Fruit fly (Drosophila melanogaster) whole organism, embryonic: ENCODE measurements around the gene alpha-Est3.

ENCODE experiments used
- Bdp1 ChIP-seq: fragments of 200-800 bp; sonication (Bioruptor generic); optimal IDR thresholded peaks from 3 replicates; lab custom pipeline; 2016; ENCODE audit warnings: missing biosample characterization, missing genetic modification characterization
- C15 ChIP-seq: fragments of 200-800 bp; sonication (Bioruptor generic); IDR thresholded peaks from 3 replicates; pipeline ENCODE4 v1.3.6; 2022; ENCODE audit warnings: missing biosample characterization, missing genetic modification characterization
- CG12155 ChIP-seq: fragments of 200-800 bp; sonication (Bioruptor generic); optimal IDR thresholded peaks from 3 replicates; lab custom pipeline; 2016; ENCODE audit warnings: missing biosample characterization, missing genetic modification characterization
- CG12236 ChIP-seq: fragments of 200-800 bp; sonication (Bioruptor generic); optimal IDR thresholded peaks from 2 replicates; lab custom pipeline; 2016; ENCODE audit warnings: missing biosample characterization, missing genetic modification characterization
- CG13894 ChIP-seq: fragments of 200-800 bp; sonication (Bioruptor generic); optimal IDR thresholded peaks from 3 replicates; lab custom pipeline; 2018; ENCODE audit warnings: missing biosample characterization, mild to moderate bottlenecking, missing genetic modification characterization, moderate library complexity
- CG14014 ChIP-seq: fragments of 200-800 bp; sonication (Bioruptor generic); IDR thresholded peaks from 2 replicates; pipeline ENCODE4 v1.3.6; 2022; ENCODE audit warnings: missing biosample characterization, missing genetic modification characterization
- CG14667 ChIP-seq: fragments of 200-800 bp; sonication (Bioruptor generic); IDR thresholded peaks from 2 replicates; pipeline ENCODE4 v1.3.6; 2022; ENCODE audit warnings: missing biosample characterization, missing genetic modification characterization
- CG15011 ChIP-seq: fragments of 200-800 bp; sonication (Bioruptor generic); optimal IDR thresholded peaks from 3 replicates; lab custom pipeline; 2018; ENCODE audit warnings: missing biosample characterization, mild to moderate bottlenecking, missing genetic modification characterization
- CG15514 ChIP-seq: fragments of 200-800 bp; sonication (Bioruptor generic); optimal IDR thresholded peaks from 3 replicates; lab custom pipeline; 2017; ENCODE audit warnings: missing biosample characterization, missing genetic modification characterization, mild to moderate bottlenecking, moderate library complexity, missing genetic modification reagents
- CG18599 ChIP-seq: fragments of 200-800 bp; sonication (Bioruptor generic); optimal IDR thresholded peaks from 3 replicates; lab custom pipeline; 2017; ENCODE audit warnings: missing biosample characterization, missing genetic modification characterization, mild to moderate bottlenecking, moderate library complexity, missing genetic modification reagents
- CG3065 ChIP-seq: fragments of 200-800 bp; sonication (Bioruptor generic); optimal IDR thresholded peaks from 2 replicates; lab custom pipeline; 2016; ENCODE audit warnings: missing biosample characterization, missing genetic modification characterization
- CG31224 ChIP-seq: fragments of 200-800 bp; sonication (Bioruptor generic); IDR thresholded peaks from 2 replicates; pipeline ENCODE4 v1.3.6; 2022; ENCODE audit warnings: missing biosample characterization, missing genetic modification characterization
- CG31365 ChIP-seq: fragments of 200-800 bp; sonication (Bioruptor generic); optimal IDR thresholded peaks from 2 replicates; lab custom pipeline; 2018; ENCODE audit warnings: missing biosample characterization, mild to moderate bottlenecking, missing genetic modification characterization
- CG31441 ChIP-seq: fragments of 200-800 bp; sonication (Bioruptor generic); IDR thresholded peaks from 2 replicates; pipeline ENCODE4 v1.3.6; 2022; ENCODE audit warnings: missing biosample characterization, missing genetic modification characterization
- CG3281 ChIP-seq: fragments of 200-800 bp; sonication (Bioruptor generic); optimal IDR thresholded peaks from 3 replicates; lab custom pipeline; 2017; ENCODE audit warnings: missing biosample characterization, mild to moderate bottlenecking, missing genetic modification characterization
- CG4820 ChIP-seq: fragments of 200-800 bp; sonication (Bioruptor generic); optimal IDR thresholded peaks from 3 replicates; lab custom pipeline; 2016; ENCODE audit warnings: missing biosample characterization, missing genetic modification characterization
- CG5180 ChIP-seq: fragments of 200-800 bp; sonication (Bioruptor generic); optimal IDR thresholded peaks from 3 replicates; lab custom pipeline; 2017; ENCODE audit warnings: missing biosample characterization, missing genetic modification characterization, mild to moderate bottlenecking, moderate library complexity, missing genetic modification reagents
- D ChIP-seq, 2 experiments: fragments of 200-800 bp in 1 of 2; fragments of >200 bp in 1 of 2; sonication (Bioruptor generic) in 1 of 2; optimal IDR thresholded peaks; 2 replicates in 1 of 2; 3 replicates in 1 of 2; lab custom pipeline; 2017; ENCODE audit warnings: mild to moderate bottlenecking in 1 of 2, missing biosample characterization in 1 of 2, missing genetic modification characterization in 1 of 2, missing genetic modification reagents in 1 of 2
- E2f2 ChIP-seq: fragments of 200-800 bp; sonication (Bioruptor generic); IDR thresholded peaks from 2 replicates; pipeline ENCODE4 v1.3.6; 2022; ENCODE audit warnings: missing biosample characterization, missing genetic modification characterization
- ERR ChIP-seq: fragments of 200-800 bp; sonication (Bioruptor generic); optimal IDR thresholded peaks from 2 replicates; lab custom pipeline; 2016; ENCODE audit warnings: missing biosample characterization, missing genetic modification characterization
- H15 ChIP-seq: fragments of 200-800 bp; sonication (Bioruptor generic); IDR thresholded peaks from 3 replicates; pipeline ENCODE4 v1.3.6; 2022; ENCODE audit warnings: missing biosample characterization, missing genetic modification characterization
- HLH54F ChIP-seq: fragments of 200-800 bp; sonication (Bioruptor generic); optimal IDR thresholded peaks from 3 replicates; lab custom pipeline; 2016; ENCODE audit warnings: missing biosample characterization, missing genetic modification characterization
- MESR4 ChIP-seq: fragments of 200-800 bp; sonication (Bioruptor generic); optimal IDR thresholded peaks from 2 replicates; lab custom pipeline; 2018; ENCODE audit warnings: missing biosample characterization, mild to moderate bottlenecking, missing genetic modification characterization, moderate library complexity
- Med ChIP-seq: fragments of 200-800 bp; sonication (Bioruptor generic); peaks from one replicate; lab custom pipeline; 2016; ENCODE audit warnings: missing biosample characterization, missing genetic modification characterization, mild to moderate bottlenecking, inconsistent platforms, moderate library complexity
- NC2α ChIP-seq: fragments of 200-800 bp; sonication (Bioruptor generic); optimal IDR thresholded peaks from 2 replicates; lab custom pipeline; 2016; ENCODE audit warnings: missing biosample characterization, missing genetic modification characterization
- Pdp1 ChIP-seq, 2 experiments: fragments of 200-800 bp; sonication (Bioruptor generic); optimal IDR thresholded peaks; 3 replicates each; lab custom pipeline; 2016; ENCODE audit warnings: missing biosample characterization in 2 of 2, missing genetic modification characterization in 2 of 2, mild to moderate bottlenecking in 1 of 2, moderate library complexity in 1 of 2
- Sox102F ChIP-seq: fragments of 200-800 bp; sonication (Bioruptor generic); optimal IDR thresholded peaks from 2 replicates; lab custom pipeline; 2018; ENCODE audit warnings: missing biosample characterization, mild to moderate bottlenecking, missing genetic modification characterization, moderate library complexity
- Spps ChIP-seq: fragments of 200-800 bp; sonication (Bioruptor generic); optimal IDR thresholded peaks from 2 replicates; lab custom pipeline; 2018; ENCODE audit warnings: missing biosample characterization, mild to moderate bottlenecking, missing genetic modification characterization
- caup ChIP-seq: fragments of 200-800 bp; sonication (Bioruptor generic); optimal IDR thresholded peaks from 3 replicates; lab custom pipeline; 2017; ENCODE audit warnings: missing biosample characterization, mild to moderate bottlenecking, missing genetic modification characterization, moderate library complexity; ENCODE audit not compliant: severe bottlenecking
- chif ChIP-seq, 2 experiments: fragments of 200-800 bp; sonication (Bioruptor generic); optimal IDR thresholded peaks; 3 replicates each; lab custom pipeline; 2016; ENCODE audit warnings: missing biosample characterization in 2 of 2, missing genetic modification characterization in 2 of 2
- chm ChIP-seq: fragments of 200-800 bp; sonication (Bioruptor generic); IDR thresholded peaks from 2 replicates; pipeline ENCODE4 v1.3.6; 2022; ENCODE audit warnings: missing biosample characterization, missing genetic modification characterization
- ci ChIP-seq: fragments of 200-800 bp; sonication (Bioruptor generic); IDR thresholded peaks from 3 replicates; pipeline ENCODE4 v1.3.6; 2022; ENCODE audit warnings: missing biosample characterization, missing genetic modification characterization
- da ChIP-seq: fragments of 200-800 bp; sonication (Bioruptor generic); optimal IDR thresholded peaks from 2 replicates; lab custom pipeline; 2016; ENCODE audit warnings: missing biosample characterization, missing genetic modification characterization
- dimm ChIP-seq: fragments of 200-800 bp; sonication (Bioruptor generic); IDR thresholded peaks from 2 replicates; pipeline ENCODE4 v1.3.6; 2022; ENCODE audit warnings: missing biosample characterization, missing genetic modification characterization
- dpn ChIP-seq, 2 experiments: fragments of 200-800 bp; sonication (Bioruptor generic); optimal IDR thresholded peaks; 3 replicates each; lab custom pipeline; 2016; ENCODE audit warnings: missing biosample characterization in 2 of 2, missing genetic modification characterization in 2 of 2
- fru ChIP-seq: fragments of >200 bp; optimal IDR thresholded peaks from 2 replicates; lab custom pipeline; 2017
- gfzf ChIP-seq: fragments of 200-800 bp; sonication (Bioruptor generic); optimal IDR thresholded peaks from 2 replicates; lab custom pipeline; 2016; ENCODE audit warnings: missing biosample characterization, mild to moderate bottlenecking, missing genetic modification characterization, moderate library complexity
- grau ChIP-seq: fragments of 200-800 bp; optimal IDR thresholded peaks from 3 replicates; lab custom pipeline; 2019; ENCODE audit warnings: missing biosample characterization, mild to moderate bottlenecking, missing genetic modification characterization, moderate library complexity
- grn ChIP-seq: fragments of 200-800 bp; sonication (Bioruptor generic); optimal IDR thresholded peaks from 3 replicates; lab custom pipeline; 2017; ENCODE audit warnings: missing biosample characterization, missing genetic modification characterization
- gro ChIP-seq: fragments of 200-800 bp; sonication (Bioruptor generic); optimal IDR thresholded peaks from 2 replicates; lab custom pipeline; 2016; ENCODE audit warnings: missing biosample characterization, missing genetic modification characterization
- h ChIP-seq: fragments of >200 bp; optimal IDR thresholded peaks from 2 replicates; lab custom pipeline; 2017
- ind ChIP-seq: fragments of 200-800 bp; sonication (Bioruptor generic); optimal IDR thresholded peaks from 3 replicates; lab custom pipeline; 2016; ENCODE audit warnings: missing biosample characterization, missing genetic modification characterization
- jumu ChIP-seq: fragments of 200-800 bp; sonication (Bioruptor generic); optimal IDR thresholded peaks from 3 replicates; lab custom pipeline; 2016; ENCODE audit warnings: missing biosample characterization, missing genetic modification characterization
- maf-S ChIP-seq: fragments of 200-800 bp; sonication (Bioruptor generic); optimal IDR thresholded peaks from 2 replicates; lab custom pipeline; 2016; ENCODE audit warnings: missing biosample characterization, missing genetic modification characterization
- ro ChIP-seq: fragments of 200-800 bp; sonication (Bioruptor generic); IDR thresholded peaks from 2 replicates; pipeline ENCODE4 v1.3.6; 2022; ENCODE audit warnings: missing biosample characterization, missing genetic modification characterization
- sc ChIP-seq, 3 experiments: fragments of >200 bp in 2 of 3; fragments of 200-800 bp in 1 of 3; sonication (Bioruptor generic) in 1 of 3; optimal IDR thresholded peaks; 2 replicates in 2 of 3; 3 replicates in 1 of 3; lab custom pipeline; 2017; ENCODE audit warnings: mild to moderate bottlenecking in 1 of 3, missing biosample characterization in 1 of 3, missing genetic modification characterization in 1 of 3, missing genetic modification reagents in 1 of 3
- sens-2 ChIP-seq: fragments of 200-800 bp; sonication (Bioruptor generic); IDR thresholded peaks from 2 replicates; pipeline ENCODE4 v1.3.6; 2022; ENCODE audit warnings: missing biosample characterization, missing genetic modification characterization
- seq ChIP-seq: fragments of 200-800 bp; sonication (Bioruptor generic); IDR thresholded peaks from 2 replicates; pipeline ENCODE4 v1.3.6; 2022; ENCODE audit warnings: missing biosample characterization, missing genetic modification characterization
- sna ChIP-seq: fragments of 200-800 bp; sonication (Bioruptor generic); IDR thresholded peaks from 2 replicates; pipeline ENCODE4 v1.3.6; 2022; ENCODE audit warnings: missing biosample characterization, missing genetic modification characterization; ENCODE audit not compliant: partially characterized antibody
- so ChIP-seq: fragments of 200-800 bp; sonication (Bioruptor generic); IDR thresholded peaks from 3 replicates; pipeline ENCODE4 v1.3.6; 2022; ENCODE audit warnings: missing biosample characterization, missing genetic modification characterization

Gene alpha-Est3

dm6 chr3R:7504989-7505761 lies 36.3 kb downstream of the alpha-Est3 start, which contains the start of gene alpha-Est9 (continued):
- TF ChIP-seq so (GFP tag; lab: Robert Waterston, UW), result 0 out of 3 replicates have a peak, but pooled peaks have one; percentile 16
- TF ChIP-seq Spps (tag; lab: Kevin White, UChicago), result no peak
- TF ChIP-seq da (GFP tag; lab: Kevin White, UChicago), result no peak
- TF ChIP-seq CG12236 (GFP tag; lab: Kevin White, UChicago), result no peak
- no peak for TF ChIP-seq Sox102F (GFP tag; lab: Kevin White, UChicago)
- peak; percentile 11 for TF ChIP-seq grau (tag; lab: Kevin White, UChicago)
- TF ChIP-seq h, result no peak
- TF ChIP-seq CG14014 (GFP tag; lab: Robert Waterston, UW), result 0 out of 2 replicates have a peak, but pooled peaks have one; percentile 31
- no peak for TF ChIP-seq ind (GFP tag; lab: Kevin White, UChicago)
- no peak for TF ChIP-seq Bdp1
- no peak for TF ChIP-seq sna (GFP tag; lab: Robert Waterston, UW)
- peak; percentile 23 for TF ChIP-seq gro
- no peak for TF ChIP-seq maf-S
- no peak for TF ChIP-seq CG31441 (GFP tag; lab: Robert Waterston, UW)
- TF ChIP-seq CG3065 (GFP tag; lab: Kevin White, UChicago), result no peak
- no peak for TF ChIP-seq CG5180 (GFP tag; lab: Kevin White, UChicago)
- no peak for TF ChIP-seq CG15011 (GFP tag; lab: Kevin White, UChicago)
- no peak for TF ChIP-seq CG31224 (GFP tag; lab: Robert Waterston, UW)
- TF ChIP-seq gfzf, result no peak
- TF ChIP-seq ERR (GFP tag; lab: Kevin White, UChicago), result no peak
- no peak for TF ChIP-seq sc (optimal IDR thresholded peaks at IDR 0.05; lab: Kevin White, UChicago)
- no peak for TF ChIP-seq sc (GFP tag; optimal IDR thresholded peaks at IDR 0.05; lab: Kevin White, UChicago)
- no peak for TF ChIP-seq chm (GFP tag; lab: Robert Waterston, UW)
- TF ChIP-seq ci (GFP tag; lab: Robert Waterston, UW), result no peak
- TF ChIP-seq Pdp1 (GFP tag; optimal IDR thresholded peaks at IDR 0.05; lab: Kevin White, UChicago), result peak in 1 of 2 experiments; percentile 38
- no peak for TF ChIP-seq NC2α (GFP tag; lab: Kevin White, UChicago)
- TF ChIP-seq CG3281, result no peak
- peak; percentile 30 for TF ChIP-seq CG18599
- no peak for TF ChIP-seq C15 (GFP tag; lab: Robert Waterston, UW)
- no peak for TF ChIP-seq H15 (GFP tag; lab: Robert Waterston, UW)
- no peak for TF ChIP-seq CG14667 (GFP tag; lab: Robert Waterston, UW)
- peak; percentile 27 for TF ChIP-seq CG15514 (GFP tag; lab: Kevin White, UChicago)
- TF ChIP-seq jumu (GFP tag; lab: Kevin White, UChicago), result no peak
- no peak for TF ChIP-seq chif (GFP tag; optimal IDR thresholded peaks at IDR 0.05; lab: Kevin White, UChicago)
- TF ChIP-seq CG13894 (tag; lab: Kevin White, UChicago), result peak; percentile 95
- no peak for TF ChIP-seq HLH54F
- no peak for TF ChIP-seq dpn (GFP tag; optimal IDR thresholded peaks at IDR 0.05; lab: Kevin White, UChicago)
- TF ChIP-seq MESR4 (GFP tag; lab: Kevin White, UChicago), result no peak
- no peak for TF ChIP-seq CG31365 (tag; lab: Kevin White, UChicago)
- peak; percentile 87 for TF ChIP-seq Med
- no peak for TF ChIP-seq D (optimal IDR thresholded peaks at IDR 0.05; lab: Kevin White, UChicago)
- TF ChIP-seq D (GFP tag; optimal IDR thresholded peaks at IDR 0.05; lab: Kevin White, UChicago), result no peak
- TF ChIP-seq fru (lab: Kevin White, UChicago), result no peak
- no peak for TF ChIP-seq CG4820 (GFP tag; lab: Kevin White, UChicago)
- TF ChIP-seq sens-2 (GFP tag; lab: Robert Waterston, UW), result no peak
- TF ChIP-seq seq (GFP tag; lab: Robert Waterston, UW), result no peak
- TF ChIP-seq CG12155, result no peak
- TF ChIP-seq E2f2 (GFP tag; lab: Robert Waterston, UW), result no peak
- TF ChIP-seq dimm (GFP tag; lab: Robert Waterston, UW), result no peak
- no peak for TF ChIP-seq ro (GFP tag; lab: Robert Waterston, UW)
- TF ChIP-seq grn (GFP tag; lab: Kevin White, UChicago), result peak; percentile 65
- peak; percentile 18 for TF ChIP-seq caup (GFP tag; lab: Kevin White, UChicago)
